Fruit fly (Drosophila melanogaster) whole organism, prepupa: ENCODE results near the gene CG31195.

Experiments
- Blimp-1 ChIP-seq: fragments of 200-800 bp; sonication (Bioruptor generic); optimal IDR thresholded peaks from 3 replicates; lab custom pipeline; 2017; ENCODE audit warnings: missing biosample characterization, missing genetic modification characterization, mild to moderate bottlenecking, moderate library complexity, missing genetic modification reagents
- CG11294 ChIP-seq: fragments of 200-800 bp; sonication (Bioruptor generic); IDR thresholded peaks from 2 replicates; pipeline ENCODE4 v1.3.6; 2022; ENCODE audit warnings: missing biosample characterization, missing genetic modification characterization
- CG11762 ChIP-seq: fragments of 200-800 bp; sonication (Bioruptor generic); optimal IDR thresholded peaks from 3 replicates; lab custom pipeline; 2016; ENCODE audit warnings: missing biosample characterization, missing genetic modification characterization; ENCODE audit not compliant: insufficient read depth
- CG11902 ChIP-seq: fragments of 200-800 bp; sonication (Bioruptor generic); optimal IDR thresholded peaks from 3 replicates; lab custom pipeline; 2016; ENCODE audit warnings: missing biosample characterization, missing genetic modification characterization
- CG1621 ChIP-seq: fragments of 200-800 bp; sonication (Bioruptor generic); optimal IDR thresholded peaks from 3 replicates; lab custom pipeline; 2018; ENCODE audit warnings: missing biosample characterization, mild to moderate bottlenecking, missing genetic modification characterization
- CG16779 ChIP-seq: fragments of 200-800 bp; sonication (Bioruptor generic); optimal IDR thresholded peaks from 3 replicates; lab custom pipeline; 2017; ENCODE audit warnings: missing biosample characterization, mild to moderate bottlenecking, missing genetic modification characterization
- CG31627 ChIP-seq: fragments of 200-800 bp; sonication (Bioruptor generic); optimal IDR thresholded peaks from 3 replicates; lab custom pipeline; 2016; ENCODE audit warnings: missing biosample characterization, missing genetic modification characterization
- CG32006 ChIP-seq: fragments of 200-800 bp; sonication (Bioruptor generic); optimal IDR thresholded peaks from 3 replicates; lab custom pipeline; 2017; ENCODE audit warnings: missing biosample characterization, mild to moderate bottlenecking, missing genetic modification characterization
- CG34406 ChIP-seq: fragments of 200-800 bp; sonication (Bioruptor generic); optimal IDR thresholded peaks from 3 replicates; lab custom pipeline; 2016; ENCODE audit warnings: missing biosample characterization, missing genetic modification characterization
- CG3919 ChIP-seq: fragments of 200-800 bp; sonication (Bioruptor generic); optimal IDR thresholded peaks from 3 replicates; lab custom pipeline; 2016; ENCODE audit warnings: missing biosample characterization, missing genetic modification characterization
- CG4318 ChIP-seq: fragments of 200-800 bp; sonication (Bioruptor generic); optimal IDR thresholded peaks from 3 replicates; lab custom pipeline; 2017; ENCODE audit warnings: missing biosample characterization, mild to moderate bottlenecking, missing genetic modification characterization
- CG6792 ChIP-seq: fragments of 200-800 bp; sonication (Bioruptor generic); optimal IDR thresholded peaks from 3 replicates; lab custom pipeline; 2016; ENCODE audit warnings: missing biosample characterization, missing genetic modification characterization
- CG6808 ChIP-seq: fragments of 200-800 bp; sonication (Bioruptor generic); optimal IDR thresholded peaks from 3 replicates; lab custom pipeline; 2017; ENCODE audit warnings: missing biosample characterization, missing genetic modification characterization, mild to moderate bottlenecking, moderate library complexity, missing genetic modification reagents
- CG6854 ChIP-seq: fragments of 200-800 bp; sonication (Bioruptor generic); optimal IDR thresholded peaks from 2 replicates; lab custom pipeline; 2017; ENCODE audit warnings: missing biosample characterization, mild to moderate bottlenecking, missing genetic modification characterization
- CG7368 ChIP-seq: fragments of 200-800 bp; sonication (Bioruptor generic); optimal IDR thresholded peaks from 3 replicates; lab custom pipeline; 2016; ENCODE audit warnings: missing biosample characterization, missing genetic modification characterization
- CG8319 ChIP-seq: fragments of 200-800 bp; sonication (Bioruptor generic); optimal IDR thresholded peaks from 3 replicates; lab custom pipeline; 2016; ENCODE audit warnings: missing biosample characterization, missing genetic modification characterization
- CG8632 ChIP-seq: fragments of 200-800 bp; sonication (Bioruptor generic); optimal IDR thresholded peaks from 3 replicates; lab custom pipeline; 2016; ENCODE audit warnings: missing biosample characterization, missing genetic modification characterization
- CG9139 ChIP-seq: fragments of 200-800 bp; sonication (Bioruptor generic); optimal IDR thresholded peaks from 3 replicates; lab custom pipeline; 2017; ENCODE audit warnings: missing biosample characterization, mild to moderate bottlenecking, missing genetic modification characterization
- Eip75B ChIP-seq: fragments of 200-800 bp; sonication (Bioruptor generic); optimal IDR thresholded peaks from 3 replicates; lab custom pipeline; 2016; ENCODE audit warnings: missing biosample characterization, missing genetic modification characterization
- Eip78C ChIP-seq: fragments of 200-800 bp; sonication (Bioruptor generic); peaks from one replicate; lab custom pipeline; 2016; ENCODE audit warnings: missing biosample characterization, missing genetic modification characterization
- Ets21C ChIP-seq: fragments of 200-800 bp; sonication (Bioruptor generic); optimal IDR thresholded peaks from 3 replicates; lab custom pipeline; 2016; ENCODE audit warnings: missing biosample characterization, missing genetic modification characterization
- Ets96B ChIP-seq: fragments of 200-800 bp; optimal IDR thresholded peaks from 2 replicates; lab custom pipeline; 2019; ENCODE audit warnings: missing biosample characterization, mild to moderate bottlenecking, missing genetic modification characterization, moderate library complexity
- Hr39 ChIP-seq: fragments of 200-800 bp; sonication (Bioruptor generic); optimal IDR thresholded peaks from 2 replicates; lab custom pipeline; 2016; ENCODE audit warnings: missing biosample characterization, missing genetic modification characterization
- Hr4 ChIP-seq: fragments of 200-800 bp; sonication (Bioruptor generic); optimal IDR thresholded peaks from 3 replicates; lab custom pipeline; 2016; ENCODE audit warnings: missing biosample characterization, missing genetic modification characterization
- Lpt ChIP-seq: fragments of 200-800 bp; sonication (Bioruptor generic); optimal IDR thresholded peaks from 3 replicates; lab custom pipeline; 2016; ENCODE audit warnings: missing biosample characterization, missing genetic modification characterization
- Met ChIP-seq: fragments of 200-800 bp; sonication (Bioruptor generic); optimal IDR thresholded peaks from 3 replicates; lab custom pipeline; 2016; ENCODE audit warnings: missing biosample characterization, missing genetic modification characterization
- OdsH ChIP-seq: fragments of 200-800 bp; sonication (Bioruptor generic); optimal IDR thresholded peaks from 3 replicates; lab custom pipeline; 2016; ENCODE audit warnings: missing biosample characterization, missing genetic modification characterization
- Sox102F ChIP-seq: fragments of 200-800 bp; sonication (Bioruptor generic); optimal IDR thresholded peaks from 2 replicates; lab custom pipeline; 2016; ENCODE audit warnings: missing biosample characterization, mild to moderate bottlenecking, missing genetic modification characterization
- Sox14 ChIP-seq: fragments of 200-800 bp; sonication (Bioruptor generic); optimal IDR thresholded peaks from 3 replicates; lab custom pipeline; 2016; ENCODE audit warnings: missing biosample characterization, missing genetic modification characterization
- Sox15 ChIP-seq: fragments of 200-800 bp; sonication (Bioruptor generic); optimal IDR thresholded peaks from 3 replicates; lab custom pipeline; 2016; ENCODE audit warnings: missing biosample characterization, missing genetic modification characterization
- achi ChIP-seq: fragments of 200-800 bp; sonication (Bioruptor generic); optimal IDR thresholded peaks from 3 replicates; lab custom pipeline; 2016; ENCODE audit warnings: missing biosample characterization, missing genetic modification characterization
- acj6 ChIP-seq: fragments of 200-800 bp; sonication (Bioruptor generic); optimal IDR thresholded peaks from 3 replicates; lab custom pipeline; 2016; ENCODE audit warnings: missing biosample characterization, missing genetic modification characterization
- dac ChIP-seq: fragments of 200-800 bp; sonication (Bioruptor generic); optimal IDR thresholded peaks from 2 replicates; lab custom pipeline; 2017; ENCODE audit warnings: missing biosample characterization, mild to moderate bottlenecking, missing genetic modification characterization
- eg ChIP-seq: fragments of 200-800 bp; sonication (Bioruptor generic); IDR thresholded peaks from 3 replicates; pipeline ENCODE4 v1.3.6; 2022; ENCODE audit warnings: missing biosample characterization, missing genetic modification characterization
- esn ChIP-seq: fragments of 200-800 bp; sonication (Bioruptor generic); optimal IDR thresholded peaks from 2 replicates; lab custom pipeline; 2016; ENCODE audit warnings: missing biosample characterization, mild to moderate bottlenecking, missing genetic modification characterization, moderate library complexity
- fd59A ChIP-seq: fragments of 200-800 bp; sonication (Bioruptor generic); optimal IDR thresholded peaks from 2 replicates; lab custom pipeline; 2017; ENCODE audit warnings: missing biosample characterization, mild to moderate bottlenecking, missing genetic modification characterization, missing genetic modification reagents
- fd85E ChIP-seq: fragments of 200-800 bp; sonication (Bioruptor generic); optimal IDR thresholded peaks from 3 replicates; lab custom pipeline; 2016; ENCODE audit warnings: missing biosample characterization, missing genetic modification characterization
- fkh ChIP-seq: fragments of 200-800 bp; sonication (Bioruptor generic); optimal IDR thresholded peaks from 3 replicates; lab custom pipeline; 2017; ENCODE audit warnings: missing biosample characterization, mild to moderate bottlenecking, missing genetic modification characterization, moderate library complexity
- lz ChIP-seq: fragments of 200-800 bp; sonication (Bioruptor generic); optimal IDR thresholded peaks from 3 replicates; lab custom pipeline; 2016; ENCODE audit warnings: missing biosample characterization, missing genetic modification characterization
- net ChIP-seq: fragments of 200-800 bp; sonication (Bioruptor generic); optimal IDR thresholded peaks from 3 replicates; lab custom pipeline; 2016; ENCODE audit warnings: missing biosample characterization, missing genetic modification characterization
- pdm3 ChIP-seq: fragments of 200-800 bp; sonication (Bioruptor generic); optimal IDR thresholded peaks from 3 replicates; lab custom pipeline; 2016; ENCODE audit warnings: missing biosample characterization, missing genetic modification characterization
- salr ChIP-seq, 2 experiments: fragments of 200-800 bp; sonication (Bioruptor generic); optimal IDR thresholded peaks; 3 replicates each; lab custom pipeline; 2016 to 2018; ENCODE audit warnings: missing biosample characterization in 2 of 2, missing genetic modification characterization in 2 of 2, mild to moderate bottlenecking in 1 of 2
- spab ChIP-seq: fragments of 200-800 bp; sonication (Bioruptor generic); optimal IDR thresholded peaks from 2 replicates; lab custom pipeline; 2017; ENCODE audit warnings: missing biosample characterization, mild to moderate bottlenecking, missing genetic modification characterization, missing genetic modification reagents
- ss ChIP-seq, 2 experiments: fragments of 200-800 bp; sonication (Bioruptor generic); optimal IDR thresholded peaks; 2 replicates in 1 of 2; 3 replicates in 1 of 2; lab custom pipeline; 2017 to 2018; ENCODE audit warnings: mild to moderate bottlenecking in 2 of 2, missing biosample characterization in 2 of 2, missing genetic modification characterization in 2 of 2, moderate library complexity in 1 of 2
- svp ChIP-seq: fragments of 200-800 bp; sonication (Bioruptor generic); peaks from one replicate; lab custom pipeline; 2016; ENCODE audit warnings: missing biosample characterization, missing genetic modification characterization
- vri ChIP-seq: fragments of 200-800 bp; sonication (Bioruptor generic); optimal IDR thresholded peaks from 3 replicates; lab custom pipeline; 2016; ENCODE audit warnings: missing biosample characterization, mild to moderate bottlenecking, missing genetic modification characterization

Gene CG31195

DNA sequence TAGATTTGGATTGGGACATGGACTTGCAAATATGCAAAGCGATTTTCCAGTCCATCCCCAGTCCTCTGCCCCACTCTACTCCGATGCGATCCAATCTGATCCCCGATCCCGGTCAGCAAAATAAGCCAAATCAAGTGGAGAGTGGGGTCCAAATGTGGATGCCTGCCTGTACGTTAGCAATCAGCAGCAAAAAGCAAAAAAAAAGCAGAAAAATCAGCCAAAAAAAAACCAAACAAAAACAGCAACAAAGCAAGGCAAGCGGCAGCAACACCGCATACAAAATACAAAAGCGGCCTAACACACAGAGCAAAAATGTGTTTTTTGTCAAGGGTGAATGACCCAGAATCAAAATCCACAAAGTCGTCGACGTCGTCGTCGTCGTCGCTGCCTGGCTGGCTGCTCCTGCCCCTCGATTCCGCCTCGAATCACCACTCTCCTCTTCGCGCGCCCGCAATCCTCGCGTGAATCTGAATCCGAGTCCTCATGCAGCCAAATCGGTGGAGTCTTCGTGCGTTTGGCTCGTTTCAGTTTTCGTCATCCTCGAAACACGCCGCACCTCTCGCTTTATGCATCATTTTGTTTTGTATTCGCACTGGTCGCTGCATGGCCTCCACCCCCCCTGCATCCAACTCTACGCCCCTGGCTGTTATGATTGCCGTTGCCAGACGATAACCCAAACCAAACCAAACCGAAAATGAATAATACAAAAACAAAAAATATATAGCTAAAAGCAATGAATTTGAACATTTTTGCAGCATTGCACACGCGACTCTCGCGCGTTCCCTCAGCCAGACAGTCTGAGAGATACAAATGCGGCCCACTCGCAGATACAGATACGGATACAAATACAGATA lies 3.4 kb upstream of the CG31195 start (continued):
- TF ChIP-seq Lpt (GFP tag; lab: Kevin White, UChicago) (peak; percentile 54), vri (GFP tag; lab: Kevin White, UChicago) (peak; percentile 92), Ets96B (no peak), Met (GFP tag; lab: Kevin White, UChicago) (peak; percentile 69), CG6808 (GFP tag; lab: Kevin White, UChicago) (no peak), Sox14 (GFP tag; lab: Kevin White, UChicago) (peak; percentile 40), CG1621 (tag; lab: Kevin White, UChicago) (no peak), Sox15 (GFP tag; lab: Kevin White, UChicago) (no peak), Eip75B (GFP tag; lab: Kevin White, UChicago) (peak; percentile 42), CG8319 (GFP tag; lab: Kevin White, UChicago) (peak; percentile 18), Hr4 (GFP tag; lab: Kevin White, UChicago) (no peak), CG32006 (GFP tag; lab: Kevin White, UChicago) (no peak), acj6 (GFP tag; lab: Kevin White, UChicago) (no peak), pdm3 (GFP tag; lab: Kevin White, UChicago) (no peak), Sox102F (peak; percentile 46), esn (GFP tag; lab: Kevin White, UChicago) (peak; percentile 65), Blimp-1 (GFP tag; lab: Kevin White, UChicago) (peak; percentile 7), spab (GFP tag; lab: Kevin White, UChicago) (no peak), dac (GFP tag; lab: Kevin White, UChicago) (no peak), CG11294 (GFP tag; lab: Robert Waterston, UW) (no peak), Ets21C (GFP tag; lab: Kevin White, UChicago) (peak; percentile 59), fd59A (no peak), eg (GFP tag; lab: Robert Waterston, UW) (peak; percentile 76), CG6854 (peak; percentile 79), CG31627 (GFP tag; lab: Kevin White, UChicago) (peak; percentile 58), ss (GFP tag; optimal IDR thresholded peaks at IDR 0.05; lab: Kevin White, UChicago) (peak in 1 of 2 experiments; percentile 5), CG4318 (GFP tag; lab: Kevin White, UChicago) (no peak), CG11902 (GFP tag; lab: Kevin White, UChicago) (no peak), CG34406 (no peak), achi (no peak), OdsH (GFP tag; lab: Kevin White, UChicago) (no peak), Eip78C (GFP tag; lab: Kevin White, UChicago) (peak; percentile 81)

DNA sequence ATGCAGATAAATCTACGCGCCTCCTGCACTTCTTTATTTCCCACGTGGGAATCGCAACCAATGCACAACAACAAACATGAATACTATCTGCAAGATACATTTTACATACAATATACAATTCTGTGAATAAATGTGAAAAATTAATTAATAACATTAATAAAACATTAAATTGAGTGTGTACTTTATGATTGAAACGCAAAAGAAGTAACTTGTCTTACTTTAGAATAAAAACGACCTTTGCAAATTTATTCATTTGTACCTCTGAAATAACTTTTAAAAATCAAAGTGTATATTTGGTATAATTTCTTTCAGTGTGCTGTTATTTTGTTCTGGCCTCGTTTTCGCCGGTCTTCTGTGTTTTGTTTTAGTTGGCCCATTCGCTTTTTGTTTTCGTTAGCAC lies 1.9 kb upstream of the CG31195 start:
- TF ChIP-seq CG32006 (GFP tag; lab: Kevin White, UChicago) = peak; percentile 70
- no peak for TF ChIP-seq fkh (GFP tag; lab: Kevin White, UChicago)
- peak; percentile 68 for TF ChIP-seq spab (GFP tag; lab: Kevin White, UChicago)
- peak; percentile 63 for TF ChIP-seq lz (GFP tag; lab: Kevin White, UChicago)
- peak; percentile 55 for TF ChIP-seq CG6854
- TF ChIP-seq Eip75B (GFP tag; lab: Kevin White, UChicago) = peak; percentile 73
- peak; percentile 68 for TF ChIP-seq CG8319 (GFP tag; lab: Kevin White, UChicago)
- TF ChIP-seq CG11294 (GFP tag; lab: Robert Waterston, UW) = no peak
- TF ChIP-seq Lpt (GFP tag; lab: Kevin White, UChicago) = peak; percentile 21
- peak; percentile 85 for TF ChIP-seq esn (GFP tag; lab: Kevin White, UChicago)
- peak; percentile 44 for TF ChIP-seq CG11762 (GFP tag; lab: Kevin White, UChicago)
- TF ChIP-seq CG8632 (GFP tag; lab: Kevin White, UChicago) = peak; percentile 62
- TF ChIP-seq CG31627 (GFP tag; lab: Kevin White, UChicago) = peak; percentile 68
- peak; percentile 75 for TF ChIP-seq Ets96B
- peak; percentile 61 for TF ChIP-seq Blimp-1 (GFP tag; lab: Kevin White, UChicago)
- TF ChIP-seq eg (GFP tag; lab: Robert Waterston, UW) = peak; percentile 59
- peak; percentile 38 for TF ChIP-seq vri (GFP tag; lab: Kevin White, UChicago)
- TF ChIP-seq Met (GFP tag; lab: Kevin White, UChicago) = peak; percentile 83
- TF ChIP-seq CG3919 (GFP tag; lab: Kevin White, UChicago) = peak; percentile 70
- no peak for TF ChIP-seq fd85E (GFP tag; lab: Kevin White, UChicago)
- peak; percentile 61 for TF ChIP-seq CG7368
- peak; percentile 65 for TF ChIP-seq CG6792 (GFP tag; lab: Kevin White, UChicago)
- peak; percentile 79 for TF ChIP-seq svp
- TF ChIP-seq salr (GFP tag; optimal IDR thresholded peaks at IDR 0.05; lab: Kevin White, UChicago) = peak; percentile 11 to 69
- TF ChIP-seq net (GFP tag; lab: Kevin White, UChicago) = peak; percentile 20
- TF ChIP-seq Hr39 = peak; percentile 72
- peak; percentile 41 for TF ChIP-seq Sox15 (GFP tag; lab: Kevin White, UChicago)
- TF ChIP-seq CG16779 (tag; lab: Kevin White, UChicago) = peak; percentile 45
- peak; percentile 72 for TF ChIP-seq acj6 (GFP tag; lab: Kevin White, UChicago)
- peak; percentile 69 for TF ChIP-seq CG34406
- peak; percentile 43 for TF ChIP-seq CG9139 (GFP tag; lab: Kevin White, UChicago)
